Fruit fly (Drosophila melanogaster): ENCODE results near the gene tnc.
A peak's percentile ranks its signal among the peaks of the same experiment; 100 is the strongest.

Gene tnc

dm6 chr3R:24935758-24936157, 48.4 kb upstream of the tnc start:
- TF ChIP-seq jim (GFP tag; optimal IDR thresholded peaks at IDR 0.05) (no peak), h (GFP tag; optimal IDR thresholded peaks at IDR 0.05) (no peak), pan (optimal IDR thresholded peaks at IDR 0.05) (no peak), Abd-B (GFP tag; optimal IDR thresholded peaks at IDR 0.05) (no peak), dsf (GFP tag; optimal IDR thresholded peaks at IDR 0.05; ENCODE audit: borderline replicate concordance) (no peak), rgr (GFP tag; optimal IDR thresholded peaks at IDR 0.05) (no peak), dl (GFP tag; optimal IDR thresholded peaks at IDR 0.05; ENCODE audit: insufficient read depth in 1 of 2, partially characterized antibody in 2 of 2) (no peak), usp (GFP tag; optimal IDR thresholded peaks at IDR 0.05) (no peak), Hr78 (GFP tag; optimal IDR thresholded peaks at IDR 0.05) (no peak), CrebA (GFP tag; optimal IDR thresholded peaks at IDR 0.05; ENCODE audit: borderline replicate concordance) (no peak)

dm6 chr3R:24938049-24938448, 46.1 kb upstream of the tnc start, which contains the start of gene Osbp:
Gene Osbp, minus strand, starts transcription at chr3R:24938222.
- TF ChIP-seq N (GFP tag; optimal IDR thresholded peaks at IDR 0.05) = peak; percentile 26
- TF ChIP-seq Rel (GFP tag; optimal IDR thresholded peaks at IDR 0.05) = no peak
- TF ChIP-seq Rel (tag; optimal IDR thresholded peaks at IDR 0.05) = peak; percentile 29
- TF ChIP-seq Hr83 (GFP tag; optimal IDR thresholded peaks at IDR 0.05; ENCODE audit: poor library complexity, severe bottlenecking) = peak; percentile 44
- peak; percentile 35 for TF ChIP-seq CG9705 (GFP tag; optimal IDR thresholded peaks at IDR 0.05)
- no peak for TF ChIP-seq jim (GFP tag; optimal IDR thresholded peaks at IDR 0.05)

dm6 chr3R:24944920-24945853, 39.0 kb upstream of the tnc start, which contains the start of the genes ssh and Nmnat:
Gene ssh, minus strand, starts transcription at chr3R:24944956.
Gene Nmnat, plus strand, starts transcription at chr3R:24945237.
- peak; percentile 70 for TF ChIP-seq h (GFP tag; optimal IDR thresholded peaks at IDR 0.05)
- no peak for TF ChIP-seq Myc (optimal IDR thresholded peaks at IDR 0.05)
- TF ChIP-seq Sp1 (GFP tag; optimal IDR thresholded peaks at IDR 0.05) = peak; percentile 35
- TF ChIP-seq fru (GFP tag; optimal IDR thresholded peaks at IDR 0.05) = peak; percentile 63
- no peak for TF ChIP-seq N (GFP tag; optimal IDR thresholded peaks at IDR 0.05)
- TF ChIP-seq Abd-B (GFP tag; optimal IDR thresholded peaks at IDR 0.05) = no peak
- TF ChIP-seq psq (GFP tag; optimal IDR thresholded peaks at IDR 0.05) = peak; percentile 79
- peak; percentile 48 for TF ChIP-seq br (GFP tag; optimal IDR thresholded peaks at IDR 0.05)
- TF ChIP-seq HLH106 (tag; optimal IDR thresholded peaks at IDR 0.05) = peak; percentile 35
- TF ChIP-seq Rel (GFP tag; optimal IDR thresholded peaks at IDR 0.05) = no peak
- peak; percentile 23 for TF ChIP-seq Rel (tag; optimal IDR thresholded peaks at IDR 0.05)
- TF ChIP-seq CG9705 (GFP tag; optimal IDR thresholded peaks at IDR 0.05) = peak; percentile 34
- TF ChIP-seq CrebA (GFP tag; optimal IDR thresholded peaks at IDR 0.05; ENCODE audit: borderline replicate concordance) = no peak
- no peak for TF ChIP-seq Hr78 (GFP tag; optimal IDR thresholded peaks at IDR 0.05)
- peak; percentile 33 for TF ChIP-seq ey (GFP tag; optimal IDR thresholded peaks at IDR 0.05)
- TF ChIP-seq jim (GFP tag; optimal IDR thresholded peaks at IDR 0.05) = no peak
- TF ChIP-seq Hnf4 (GFP tag; optimal IDR thresholded peaks at IDR 0.05) = no peak
- TF ChIP-seq rgr (GFP tag; optimal IDR thresholded peaks at IDR 0.05) = peak; percentile 48
- TF ChIP-seq Dfd (GFP tag; optimal IDR thresholded peaks at IDR 0.05) = no peak
- TF ChIP-seq CG32264 (GFP tag; optimal IDR thresholded peaks at IDR 0.05) = peak; percentile 20
- peak; percentile 39 for TF ChIP-seq OdsH (GFP tag; optimal IDR thresholded peaks at IDR 0.05)
- no peak for TF ChIP-seq dsf (GFP tag; optimal IDR thresholded peaks at IDR 0.05; ENCODE audit: borderline replicate concordance)
- no peak for TF ChIP-seq dmrt93B (GFP tag; optimal IDR thresholded peaks at IDR 0.05)
- TF ChIP-seq usp (GFP tag; optimal IDR thresholded peaks at IDR 0.05) = no peak
- peak; percentile 51 for TF ChIP-seq Hr83 (GFP tag; optimal IDR thresholded peaks at IDR 0.05; ENCODE audit: poor library complexity, severe bottlenecking)
- TF ChIP-seq woc (GFP tag; optimal IDR thresholded peaks at IDR 0.05) = no peak
- no peak for TF ChIP-seq GATAd (GFP tag; optimal IDR thresholded peaks at IDR 0.05)
- no peak for TF ChIP-seq foxo (GFP tag; optimal IDR thresholded peaks at IDR 0.05)
- TF ChIP-seq pan (optimal IDR thresholded peaks at IDR 0.05) = no peak
- no peak for TF ChIP-seq brk (GFP tag; optimal IDR thresholded peaks at IDR 0.05)
- no peak for TF ChIP-seq dl (GFP tag; optimal IDR thresholded peaks at IDR 0.05; ENCODE audit: insufficient read depth in 1 of 2, partially characterized antibody in 2 of 2)
- no peak for TF ChIP-seq Dif (GFP tag; optimal IDR thresholded peaks at IDR 0.05; ENCODE audit: partially characterized antibody)
